Worm (Caenorhabditis elegans): ENCODE data around the gene T27E4.1.
A peak's percentile ranks its signal among the peaks of the same experiment; 100 is the strongest.

The T27E4.1 gene

DNA sequence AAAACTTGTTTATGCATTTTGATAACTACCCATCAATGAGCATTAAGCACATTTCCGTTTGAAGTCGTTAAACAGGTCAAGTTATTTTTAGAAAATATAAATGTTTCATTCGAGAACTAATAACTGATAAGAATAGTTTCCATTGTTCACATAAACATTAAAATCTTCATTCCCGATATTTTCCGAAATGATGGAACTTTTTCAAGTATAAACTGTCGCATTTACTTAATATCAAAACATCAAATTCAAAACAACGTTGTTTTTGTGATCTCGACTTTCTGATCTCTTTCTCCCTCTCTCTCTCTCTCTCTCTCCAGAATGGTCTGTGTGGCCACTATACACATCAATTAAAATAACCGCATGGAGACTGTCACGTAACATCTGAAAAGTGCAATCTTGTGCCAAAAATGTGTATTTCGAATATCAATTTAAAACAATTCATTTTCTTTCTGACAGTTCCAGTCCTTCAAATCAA lies 17.7 kb upstream of the T27E4.1 start:
- no peak for TF ChIP-seq ztf-22 (GFP tag; optimal IDR thresholded peaks at IDR 0.05)
- TF ChIP-seq let-526 (GFP tag; IDR thresholded peaks at IDR 0.05) = no peak
- no peak for TF ChIP-seq rcor-1 (GFP tag; IDR thresholded peaks at IDR 0.05)
- peak; percentile 37; the same call in 1 of the 2 replicates for TF ChIP-seq B0336.3 (GFP tag; IDR thresholded peaks at IDR 0.05)
- peak; percentile 64 for TF ChIP-seq nhr-80 (tag; optimal IDR thresholded peaks at IDR 0.05)
- TF ChIP-seq F39B2.1 (GFP tag; IDR thresholded peaks at IDR 0.05) = no peak
- no peak for TF ChIP-seq chd-7 (tag; optimal IDR thresholded peaks at IDR 0.05)
- TF ChIP-seq madf-8 (GFP tag; conservative IDR thresholded peaks at IDR 0.05) = no peak
- TF ChIP-seq ama-1 (optimal IDR thresholded peaks at IDR 0.05) = peak; percentile 69
- TF ChIP-seq ama-1 (GFP tag; optimal IDR thresholded peaks at IDR 0.05) = no peak
- no peak for TF ChIP-seq lag-1 (GFP tag; IDR thresholded peaks at IDR 0.05)
- 0 out of 2 replicates have a peak, but pooled peaks have one; percentile 26 for TF ChIP-seq cebp-1 (GFP tag; IDR thresholded peaks at IDR 0.05)
- TF ChIP-seq cebp-1 (tag; optimal IDR thresholded peaks at IDR 0.05) = peak; percentile 32
- no peak for TF ChIP-seq akir-1 (GFP tag; optimal IDR thresholded peaks at IDR 0.05)
- no peak for TF ChIP-seq ceh-91 (GFP tag; IDR thresholded peaks at IDR 0.05)
- peak; percentile 11 for TF ChIP-seq ZK185.1 (tag; optimal IDR thresholded peaks at IDR 0.05; ENCODE audit: poor library complexity, severe bottlenecking)
- no peak for TF ChIP-seq sdz-38 (tag; optimal IDR thresholded peaks at IDR 0.05)
- TF ChIP-seq repo-1 (tag; optimal IDR thresholded peaks at IDR 0.05) = no peak
- TF ChIP-seq mcd-1 (GFP tag; IDR thresholded peaks at IDR 0.05) = no peak
- peak; percentile 12 for TF ChIP-seq pha-4 (tag; optimal IDR thresholded peaks at IDR 0.05)
- no peak for TF ChIP-seq K11D2.4 (GFP tag; IDR thresholded peaks at IDR 0.05)
- no peak for TF ChIP-seq F55B11.4 (tag; optimal IDR thresholded peaks at IDR 0.05; ENCODE audit: borderline replicate concordance, insufficient read depth)

DNA sequence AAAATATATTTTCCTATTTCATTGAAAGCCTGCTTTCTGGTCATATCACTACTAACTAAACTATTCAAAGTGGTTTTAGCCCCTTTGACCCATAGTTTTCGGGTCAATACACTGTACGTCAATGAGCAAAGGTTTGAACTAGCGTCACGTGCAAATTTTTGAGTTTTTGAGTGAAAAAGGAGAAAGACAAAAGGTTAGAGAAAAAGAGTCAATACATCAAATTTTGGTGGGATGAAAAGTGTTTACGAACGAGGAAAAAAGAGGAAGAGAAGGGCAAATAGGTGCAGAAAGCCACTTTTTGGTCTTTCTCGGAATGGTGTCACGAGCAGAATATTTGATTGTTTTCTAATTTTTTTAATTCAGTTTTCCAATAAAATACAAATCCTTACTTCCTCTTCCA lies 16.3 kb upstream of the T27E4.1 start:
- TF ChIP-seq F23B12.7 (tag; optimal IDR thresholded peaks at IDR 0.05; ENCODE audit: insufficient read depth) (no peak), nhr-90 (tag; optimal IDR thresholded peaks at IDR 0.05) (no peak), hlh-26 (GFP tag; conservative IDR thresholded peaks at IDR 0.05) (no peak), ceh-58 (GFP tag; IDR thresholded peaks at IDR 0.05) (no peak), F49E8.2 (tag; optimal IDR thresholded peaks at IDR 0.05; ENCODE audit: insufficient read depth) (no peak), athp-1 (tag; optimal IDR thresholded peaks at IDR 0.05) (no peak), ztf-18 (tag; optimal IDR thresholded peaks at IDR 0.05) (no peak), die-1 (tag; optimal IDR thresholded peaks at IDR 0.05) (no peak), lin-35 (GFP tag; optimal IDR thresholded peaks at IDR 0.05) (no peak), snpc-1.1 (tag; optimal IDR thresholded peaks at IDR 0.05; ENCODE audit: insufficient read depth) (no peak), F39B2.1 (GFP tag; IDR thresholded peaks at IDR 0.05) (no peak), hmg-20 (GFP tag; IDR thresholded peaks at IDR 0.05) (no peak)

DNA sequence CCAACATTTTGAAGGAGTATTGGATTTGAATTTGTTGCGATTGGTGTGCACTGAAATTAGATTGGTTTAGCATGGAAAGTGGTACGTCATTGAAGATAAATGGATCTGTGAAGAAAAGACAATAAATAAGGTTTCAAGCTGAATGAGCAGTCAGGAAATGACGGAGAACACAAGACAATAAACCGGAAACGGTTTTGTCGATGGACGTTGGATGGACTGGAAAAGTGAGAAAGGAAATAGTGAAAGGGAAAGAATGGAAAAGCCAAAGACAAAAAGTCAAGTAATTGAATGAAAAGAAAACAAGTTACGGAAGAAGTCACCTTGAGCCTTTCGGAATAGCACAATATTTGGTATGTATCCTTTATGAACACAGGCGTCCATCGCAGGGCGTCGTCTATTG lies 15.9 kb upstream of the T27E4.1 start, which contains the start of gene T27E4.7:
TSS of gene T27E4.7 (minus strand) at position 50 of the 400 bp plus-strand sequence.
- TF ChIP-seq attf-5 (GFP tag; optimal IDR thresholded peaks at IDR 0.05) = no peak
- TF ChIP-seq mcd-1 (GFP tag; IDR thresholded peaks at IDR 0.05) = no peak
- TF ChIP-seq him-1 (tag; optimal IDR thresholded peaks at IDR 0.05) = no peak
- no peak for TF ChIP-seq nfyb-1 (GFP tag; IDR thresholded peaks at IDR 0.05)
- TF ChIP-seq ztf-25 (GFP tag; IDR thresholded peaks at IDR 0.05) = no peak
- no peak for TF ChIP-seq akir-1 (GFP tag; optimal IDR thresholded peaks at IDR 0.05)
- no peak for TF ChIP-seq F10E7.11 (tag; optimal IDR thresholded peaks at IDR 0.05)
- TF ChIP-seq cebp-2 (GFP tag; IDR thresholded peaks at IDR 0.05) = no peak
- TF ChIP-seq mes-4 (tag; optimal IDR thresholded peaks at IDR 0.05) = no peak
- TF ChIP-seq ztf-22 (GFP tag; optimal IDR thresholded peaks at IDR 0.05) = no peak
- no peak for TF ChIP-seq unc-62 (GFP tag; optimal IDR thresholded peaks at IDR 0.05)

All from whole organism, young adult.